Worm (Caenorhabditis elegans) whole organism, dauer: ENCODE results near the gene K08H2.7.

ENCODE experiments used
- unc-62 ChIP-seq: sonication (generic microtip); optimal IDR thresholded peaks from 2 replicates; lab custom pipeline; 2017; ENCODE audit warnings: missing biosample characterization, missing genetic modification reagents, missing genetic modification characterization

Gene K08H2.7

ce11 chrX:13251914-13252434 lies 3.7 kb upstream of the K08H2.7 start, which contains the start of gene nhr-32:
TSS of gene nhr-32 (plus strand) at chrX:13251964.
- TF ChIP-seq unc-62 (GFP tag; lab: Kevin White, UChicago) = no peak

- no peak for TF ChIP-seq unc-62 (GFP tag; lab: Kevin White, UChicago)
These were observed 3.2 kb upstream of the K08H2.7 start for ce11 chrX:13251354-13251843.

- no peak for TF ChIP-seq unc-62 (GFP tag; lab: Kevin White, UChicago)
These were observed 1.9 kb upstream of the K08H2.7 start for ce11 chrX:13250163-13250562.

- no peak for TF ChIP-seq unc-62 (GFP tag; lab: Kevin White, UChicago)
These were observed 865 bp upstream of the K08H2.7 start for ce11 chrX:13249102-13249501.

ce11 chrX:13247614-13248013 lies 623 bp downstream of the K08H2.7 start:
- TF ChIP-seq unc-62 (GFP tag; lab: Kevin White, UChicago) = no peak

ce11 chrX:13246668-13247358 lies 1.4 kb downstream of the K08H2.7 start:
- TF ChIP-seq unc-62 (GFP tag; lab: Kevin White, UChicago) = no peak

- no peak for TF ChIP-seq unc-62 (GFP tag; lab: Kevin White, UChicago)
These were observed 3.1 kb downstream of the K08H2.7 start, which contains the start of gene hpl-1 for ce11 chrX:13245090-13245489. TSS of gene hpl-1 (plus strand) at chrX:13245390.

ce11 chrX:13242231-13242630 lies 6.0 kb downstream of the K08H2.7 start, which contains the start of gene K08H2.5:
TSS of gene K08H2.5 (minus strand) at chrX:13242331.
- TF ChIP-seq unc-62 (GFP tag; lab: Kevin White, UChicago) = no peak

- no peak for TF ChIP-seq unc-62 (GFP tag; lab: Kevin White, UChicago)
These were observed 10.0 kb downstream of the K08H2.7 start, which contains the start of gene K08H2.4 for ce11 chrX:13238197-13238596. TSS of gene K08H2.4 (plus strand) at chrX:13238497.

ce11 chrX:13237102-13237501 lies 11.1 kb downstream of the K08H2.7 start, which contains the start of gene K08H2.3:
TSS of gene K08H2.3 (plus strand) at chrX:13237402.
- TF ChIP-seq unc-62 (GFP tag; lab: Kevin White, UChicago) = no peak

- no peak for TF ChIP-seq unc-62 (GFP tag; lab: Kevin White, UChicago)
These were observed 13.4 kb downstream of the K08H2.7 start, which contains the start of gene K08H2.2 for ce11 chrX:13234879-13235278. TSS of gene K08H2.2 (minus strand) at chrX:13234979.

ce11 chrX:13232259-13232658 lies 16.0 kb downstream of the K08H2.7 start, which contains the start of gene bgnt-1.5:
TSS of gene bgnt-1.5 (minus strand) at chrX:13232359.
- no peak for TF ChIP-seq unc-62 (GFP tag; lab: Kevin White, UChicago)

ce11 chrX:13227778-13228177 lies 20.5 kb downstream of the K08H2.7 start:
- TF ChIP-seq unc-62 (GFP tag; lab: Kevin White, UChicago) = no peak

ce11 chrX:13226614-13227096 lies 21.6 kb downstream of the K08H2.7 start, which contains the start of gene skr-21:
TSS of gene skr-21 (minus strand) at chrX:13226664.
- no peak for TF ChIP-seq unc-62 (GFP tag; lab: Kevin White, UChicago)

ce11 chrX:13225111-13225905 lies 22.9 kb downstream of the K08H2.7 start:
- TF ChIP-seq unc-62 (GFP tag; lab: Kevin White, UChicago) = no peak
